Worm (Caenorhabditis elegans) whole organism, midembryonic: Measurements from ENCODE around the gene F40H6.5.

Source experiments
- T22C8.4 ChIP-seq: fragments of 200-800 bp; sonication (Bioruptor generic); IDR thresholded peaks from 2 replicates; pipeline ENCODE4 v1.3.6; 2022; ENCODE audit warnings: missing genetic modification characterization, missing compliant biosample characterization
- cog-1 ChIP-seq: sonication (generic microtip); optimal IDR thresholded peaks from 2 replicates; lab custom pipeline; 2016; ENCODE audit warnings: missing genetic modification characterization, missing compliant biosample characterization
- flt-1 ChIP-seq: fragments of 200-800 bp; sonication (Bioruptor generic); IDR thresholded peaks from 2 replicates; pipeline ENCODE4 v1.3.6; 2022; ENCODE audit warnings: missing genetic modification characterization, missing compliant biosample characterization
- klf-2 ChIP-seq: fragments of 200-800 bp; sonication (Bioruptor generic); conservative IDR thresholded peaks from 2 replicates; pipeline ENCODE4 v1.3.6; 2022; ENCODE audit warnings: missing genetic modification reagents, missing genetic modification characterization, missing compliant biosample characterization
- med-1 ChIP-seq: sonication (generic microtip); optimal IDR thresholded peaks from 2 replicates; lab custom pipeline; 2017; ENCODE audit warnings: missing genetic modification characterization, mild to moderate bottlenecking, missing compliant biosample characterization, antibody characterized with exemption, missing genetic modification reagents; ENCODE audit not compliant: insufficient read depth
- ref-1 ChIP-seq: fragments of 200-800 bp; sonication (Bioruptor generic); conservative IDR thresholded peaks from 2 replicates; pipeline ENCODE4 v1.3.6; 2022; ENCODE audit warnings: missing genetic modification reagents, missing genetic modification characterization, missing compliant biosample characterization
- tab-1 ChIP-seq: fragments of 200-800 bp; sonication (Bioruptor generic); IDR thresholded peaks from 2 replicates; pipeline ENCODE4 v1.3.6; 2022; ENCODE audit warnings: missing genetic modification characterization, missing compliant biosample characterization
- ztf-23 ChIP-seq: fragments of 200-800 bp; sonication (Bioruptor generic); IDR thresholded peaks from 2 replicates; pipeline ENCODE4 v1.3.6; 2022; ENCODE audit warnings: missing genetic modification reagents, missing genetic modification characterization, missing compliant biosample characterization
- ztf-29 ChIP-seq: fragments of 200-800 bp; sonication (Bioruptor generic); IDR thresholded peaks from 2 replicates; pipeline ENCODE4 v1.3.6; 2022; ENCODE audit warnings: missing genetic modification reagents, missing genetic modification characterization, missing compliant biosample characterization

Gene F40H6.5

ce11 chrIII:6055706-6056105, at the start of gene F40H6.5:
F40H6.5 (minus strand) TSS chrIII:6055806.
- TF ChIP-seq cog-1 (tag; lab: Kevin White, UChicago) (no peak), T22C8.4 (no peak), med-1 (no peak), flt-1 (GFP tag; lab: Robert Waterston, UW) (no peak), ref-1 (no peak), klf-2 (GFP tag; lab: Robert Waterston, UW) (no peak), ztf-23 (GFP tag; lab: Robert Waterston, UW) (no peak), ztf-29 (GFP tag; lab: Robert Waterston, UW) (no peak), tab-1 (GFP tag; lab: Robert Waterston, UW) (no peak)

ce11 chrIII:6102762-6103161, 47.2 kb upstream of the F40H6.5 start, which contains the start of gene C05D10.4:
C05D10.4 (minus strand) TSS chrIII:6102862.
- TF ChIP-seq flt-1 (GFP tag; lab: Robert Waterston, UW) (no peak), ref-1 (no peak), T22C8.4 (no peak), tab-1 (GFP tag; lab: Robert Waterston, UW) (no peak), cog-1 (tag; lab: Kevin White, UChicago) (no peak)

- TF ChIP-seq ztf-23 (GFP tag; lab: Robert Waterston, UW) (no peak), cog-1 (tag; lab: Kevin White, UChicago) (no peak), tab-1 (GFP tag; lab: Robert Waterston, UW) (no peak), ztf-29 (GFP tag; lab: Robert Waterston, UW) (no peak), ref-1 (no peak)
Observed at ce11 chrIII:6095654-6096053, 40.0 kb upstream of the F40H6.5 start.

ce11 chrIII:6087705-6088359, 32.2 kb upstream of the F40H6.5 start, which contains the start of gene wht-1:
wht-1 (minus strand) TSS chrIII:6087755.
- TF ChIP-seq flt-1 (GFP tag; lab: Robert Waterston, UW) (no peak), ztf-29 (GFP tag; lab: Robert Waterston, UW) (no peak), T22C8.4 (no peak), klf-2 (GFP tag; lab: Robert Waterston, UW) (no peak), ztf-23 (GFP tag; lab: Robert Waterston, UW) (no peak), tab-1 (GFP tag; lab: Robert Waterston, UW) (no peak), cog-1 (tag; lab: Kevin White, UChicago) (no peak), med-1 (no peak), ref-1 (no peak)

- no peak for TF ChIP-seq med-1
- TF ChIP-seq T22C8.4: no peak
- TF ChIP-seq flt-1 (GFP tag; lab: Robert Waterston, UW): no peak
- TF ChIP-seq ref-1: no peak
- no peak for TF ChIP-seq cog-1 (tag; lab: Kevin White, UChicago)
- no peak for TF ChIP-seq ztf-23 (GFP tag; lab: Robert Waterston, UW)
- TF ChIP-seq klf-2 (GFP tag; lab: Robert Waterston, UW): no peak
- no peak for TF ChIP-seq ztf-29 (GFP tag; lab: Robert Waterston, UW)
- TF ChIP-seq tab-1 (GFP tag; lab: Robert Waterston, UW): no peak
Observed at ce11 chrIII:6085311-6085710, 29.7 kb upstream of the F40H6.5 start.

- TF ChIP-seq cog-1 (tag; lab: Kevin White, UChicago) (no peak), flt-1 (GFP tag; lab: Robert Waterston, UW) (no peak), tab-1 (GFP tag; lab: Robert Waterston, UW) (no peak), ztf-23 (GFP tag; lab: Robert Waterston, UW) (no peak), ref-1 (no peak), med-1 (no peak), ztf-29 (GFP tag; lab: Robert Waterston, UW) (no peak), klf-2 (GFP tag; lab: Robert Waterston, UW) (no peak), T22C8.4 (no peak)
Observed at ce11 chrIII:6080263-6080662, 24.7 kb upstream of the F40H6.5 start, which contains the start of gene attf-4. attf-4 (plus strand) TSS chrIII:6080563.

- TF ChIP-seq flt-1 (GFP tag; lab: Robert Waterston, UW): 0 out of 2 replicates have a peak, but pooled peaks have one; percentile 35
- TF ChIP-seq med-1: no peak
- TF ChIP-seq ztf-29 (GFP tag; lab: Robert Waterston, UW): no peak
- no peak for TF ChIP-seq ref-1
Observed at ce11 chrIII:6078917-6079316, 23.3 kb upstream of the F40H6.5 start.

ce11 chrIII:6077973-6078372, 22.4 kb upstream of the F40H6.5 start:
- TF ChIP-seq cog-1 (tag; lab: Kevin White, UChicago) (no peak), klf-2 (GFP tag; lab: Robert Waterston, UW) (no peak), flt-1 (GFP tag; lab: Robert Waterston, UW) (no peak), tab-1 (GFP tag; lab: Robert Waterston, UW) (no peak), T22C8.4 (no peak), ref-1 (no peak), med-1 (no peak), ztf-29 (GFP tag; lab: Robert Waterston, UW) (no peak), ztf-23 (GFP tag; lab: Robert Waterston, UW) (no peak)

ce11 chrIII:6073673-6074331, 18.2 kb upstream of the F40H6.5 start:
- TF ChIP-seq ref-1: no peak
- no peak for TF ChIP-seq flt-1 (GFP tag; lab: Robert Waterston, UW)
- TF ChIP-seq ztf-23 (GFP tag; lab: Robert Waterston, UW): no peak
- peak; percentile 8 for TF ChIP-seq cog-1 (tag; lab: Kevin White, UChicago)

- TF ChIP-seq med-1 (no peak), flt-1 (GFP tag; lab: Robert Waterston, UW) (no peak), cog-1 (tag; lab: Kevin White, UChicago) (no peak), ztf-23 (GFP tag; lab: Robert Waterston, UW) (no peak), ztf-29 (GFP tag; lab: Robert Waterston, UW) (no peak), T22C8.4 (no peak), klf-2 (GFP tag; lab: Robert Waterston, UW) (no peak), ref-1 (no peak), tab-1 (GFP tag; lab: Robert Waterston, UW) (no peak)
Observed at ce11 chrIII:6072937-6073336, 17.3 kb upstream of the F40H6.5 start.
